Fruit fly (Drosophila melanogaster) whole organism, adult: Measurements from ENCODE around the gene SelG.

Source experiments
- CG11617 ChIP-seq: fragments of 200-800 bp; sonication (Bioruptor generic); optimal IDR thresholded peaks from 2 replicates; lab custom pipeline; 2017; ENCODE audit warnings: mild to moderate bottlenecking, missing biosample characterization, missing genetic modification reagents, missing genetic modification characterization
- CG12768 ChIP-seq: fragments of 200-800 bp; sonication (Bioruptor generic); optimal IDR thresholded peaks from 2 replicates; lab custom pipeline; 2017; ENCODE audit warnings: missing biosample characterization, missing genetic modification characterization, mild to moderate bottlenecking, moderate library complexity, missing genetic modification reagents
- CG14711 ChIP-seq: fragments of 200-800 bp; sonication (Bioruptor generic); optimal IDR thresholded peaks from 2 replicates; lab custom pipeline; 2018; ENCODE audit warnings: missing biosample characterization, mild to moderate bottlenecking, missing genetic modification characterization, moderate library complexity
- CG1620 ChIP-seq: fragments of 200-800 bp; sonication (Bioruptor generic); optimal IDR thresholded peaks from 2 replicates; lab custom pipeline; 2016; ENCODE audit warnings: missing biosample characterization, missing genetic modification characterization
- CG5204 ChIP-seq: fragments of 200-800 bp; sonication (Bioruptor generic); optimal IDR thresholded peaks from 2 replicates; lab custom pipeline; 2016; ENCODE audit warnings: missing biosample characterization, missing genetic modification characterization
- Hr96 ChIP-seq: fragments of 200-800 bp; sonication (Bioruptor generic); optimal IDR thresholded peaks from 2 replicates; lab custom pipeline; 2016; ENCODE audit warnings: missing biosample characterization, missing genetic modification characterization
- bab1 ChIP-seq: fragments of 200-800 bp; sonication (Bioruptor generic); optimal IDR thresholded peaks from 3 replicates; lab custom pipeline; 2019; ENCODE audit warnings: missing biosample characterization, mild to moderate bottlenecking, missing genetic modification characterization, moderate library complexity
- cnc ChIP-seq, 2 experiments: fragments of >200 bp; optimal IDR thresholded peaks; 2 replicates each; lab custom pipeline; 2017
- ovo ChIP-seq: fragments of 200-800 bp; sonication (Bioruptor generic); optimal IDR thresholded peaks from 2 replicates; lab custom pipeline; 2016; ENCODE audit warnings: missing biosample characterization, missing genetic modification characterization
- pad ChIP-seq: fragments of 200-800 bp; sonication (Bioruptor generic); optimal IDR thresholded peaks from 3 replicates; lab custom pipeline; 2017; ENCODE audit warnings: missing biosample characterization, missing genetic modification characterization, mild to moderate bottlenecking, moderate library complexity, missing genetic modification reagents
- tj ChIP-seq: fragments of 200-800 bp; sonication (Bioruptor generic); optimal IDR thresholded peaks from 3 replicates; lab custom pipeline; 2017; ENCODE audit warnings: missing biosample characterization, mild to moderate bottlenecking, missing genetic modification characterization, moderate library complexity
- toe ChIP-seq: fragments of 200-800 bp; sonication (Bioruptor generic); optimal IDR thresholded peaks from 2 replicates; lab custom pipeline; 2016; ENCODE audit warnings: missing biosample characterization, missing genetic modification characterization

DNA sequence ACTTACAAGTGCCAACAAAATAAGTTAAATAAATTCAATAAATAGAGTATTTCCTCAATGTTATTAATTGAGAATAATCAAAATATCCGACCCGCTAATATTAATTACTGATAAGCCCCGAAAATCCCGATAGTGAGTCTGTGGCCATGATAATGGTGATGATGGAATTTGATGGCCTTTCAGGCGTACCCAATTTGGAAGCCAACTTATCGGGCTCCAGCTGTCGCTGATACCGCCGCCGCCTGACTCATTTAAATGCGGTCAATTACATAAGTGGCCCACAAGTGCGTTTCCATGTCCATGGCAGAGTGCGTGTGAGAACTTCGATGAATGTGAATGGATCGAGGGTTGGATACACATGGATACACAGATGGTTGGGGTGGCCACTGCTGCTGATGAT is 3.0 kb upstream of the SelG start:
- TF ChIP-seq cnc (optimal IDR thresholded peaks at IDR 0.05; lab: Kevin White, UChicago) (no peak), pad (GFP tag; lab: Kevin White, UChicago) (no peak), Hr96 (GFP tag; lab: Kevin White, UChicago) (no peak), CG11617 (GFP tag; lab: Kevin White, UChicago) (no peak), toe (GFP tag; lab: Kevin White, UChicago) (no peak), CG1620 (GFP tag; lab: Kevin White, UChicago) (no peak), CG14711 (tag; lab: Kevin White, UChicago) (no peak), CG5204 (GFP tag; lab: Kevin White, UChicago) (no peak), ovo (GFP tag; lab: Kevin White, UChicago) (no peak), CG12768 (GFP tag; lab: Kevin White, UChicago) (no peak), bab1 (GFP tag; lab: Kevin White, UChicago) (no peak), tj (GFP tag; lab: Kevin White, UChicago) (no peak)
